Fruit fly (Drosophila melanogaster) whole organism, embryonic: Measurements from ENCODE around the gene CG13995.
A peak's percentile ranks its signal among the peaks of the same experiment; 100 is the strongest.

Experiments used
- CG10274 ChIP-seq: fragments of 200-800 bp; sonication (Bioruptor generic); optimal IDR thresholded peaks from 3 replicates; lab custom pipeline; 2017; ENCODE audit warnings: missing biosample characterization, mild to moderate bottlenecking, missing genetic modification characterization
- CG10366 ChIP-seq: fragments of 200-800 bp; sonication (Bioruptor generic); IDR thresholded peaks from 2 replicates; pipeline ENCODE4 v1.3.6; 2022; ENCODE audit warnings: missing biosample characterization, missing genetic modification characterization
- CG11696 ChIP-seq: fragments of 200-800 bp; sonication (Bioruptor generic); IDR thresholded peaks from 2 replicates; pipeline ENCODE4 v1.3.6; 2022; ENCODE audit warnings: missing biosample characterization, missing genetic modification characterization
- CG12942 ChIP-seq: fragments of 200-800 bp; sonication (Bioruptor generic); optimal IDR thresholded peaks from 3 replicates; lab custom pipeline; 2016; ENCODE audit warnings: missing biosample characterization, missing genetic modification characterization
- CG13424 ChIP-seq: fragments of 200-800 bp; sonication (Bioruptor generic); optimal IDR thresholded peaks from 2 replicates; lab custom pipeline; 2019; ENCODE audit warnings: missing biosample characterization, mild to moderate bottlenecking, missing genetic modification characterization, moderate library complexity
- CG15073 ChIP-seq: fragments of 200-800 bp; sonication (Bioruptor generic); optimal IDR thresholded peaks from 2 replicates; lab custom pipeline; 2016; ENCODE audit warnings: missing biosample characterization, missing genetic modification characterization
- CG15696 ChIP-seq: fragments of 200-800 bp; sonication (Bioruptor generic); optimal IDR thresholded peaks from 2 replicates; lab custom pipeline; 2019; ENCODE audit warnings: missing biosample characterization, mild to moderate bottlenecking, missing genetic modification characterization, moderate library complexity
- CG17612 ChIP-seq: fragments of 200-800 bp; sonication (Bioruptor generic); IDR thresholded peaks from 2 replicates; pipeline ENCODE4 v1.3.6; 2022; ENCODE audit warnings: missing biosample characterization, missing genetic modification characterization
- CG33213 ChIP-seq: fragments of 200-800 bp; sonication (Bioruptor generic); optimal IDR thresholded peaks from 3 replicates; lab custom pipeline; 2016; ENCODE audit warnings: missing biosample characterization, missing genetic modification characterization
- CG7987 ChIP-seq: fragments of 200-800 bp; sonication (Bioruptor generic); optimal IDR thresholded peaks from 2 replicates; lab custom pipeline; 2018; ENCODE audit warnings: missing biosample characterization, mild to moderate bottlenecking, missing genetic modification characterization, moderate library complexity
- CG9437 ChIP-seq: fragments of 200-800 bp; sonication (Bioruptor generic); optimal IDR thresholded peaks from 2 replicates; lab custom pipeline; 2018; ENCODE audit warnings: missing biosample characterization, mild to moderate bottlenecking, missing genetic modification characterization
- D ChIP-seq, 2 experiments: fragments of 200-800 bp in 1 of 2; fragments of >200 bp in 1 of 2; sonication (Bioruptor generic) in 1 of 2; optimal IDR thresholded peaks; 2 replicates in 1 of 2; 3 replicates in 1 of 2; lab custom pipeline; 2017; ENCODE audit warnings: mild to moderate bottlenecking in 1 of 2, missing biosample characterization in 1 of 2, missing genetic modification characterization in 1 of 2, missing genetic modification reagents in 1 of 2
- E2f1 ChIP-seq: fragments of 200-800 bp; sonication (Bioruptor generic); IDR thresholded peaks from 2 replicates; pipeline ENCODE4 v1.3.6; 2022; ENCODE audit warnings: missing biosample characterization, missing genetic modification characterization
- ERR ChIP-seq: fragments of 200-800 bp; sonication (Bioruptor generic); optimal IDR thresholded peaks from 2 replicates; lab custom pipeline; 2016; ENCODE audit warnings: missing biosample characterization, missing genetic modification characterization
- Ets97D ChIP-seq: fragments of 200-800 bp; sonication (Bioruptor generic); optimal IDR thresholded peaks from 3 replicates; lab custom pipeline; 2016; ENCODE audit warnings: missing biosample characterization, missing genetic modification characterization
- Hey ChIP-seq: fragments of 200-800 bp; sonication (Bioruptor generic); optimal IDR thresholded peaks from 3 replicates; lab custom pipeline; 2018; ENCODE audit warnings: missing biosample characterization, mild to moderate bottlenecking, missing genetic modification characterization
- Jarid2 ChIP-seq: fragments of 200-800 bp; sonication (Bioruptor generic); optimal IDR thresholded peaks from 3 replicates; lab custom pipeline; 2017; ENCODE audit warnings: mild to moderate bottlenecking, missing biosample characterization, missing genetic modification reagents, missing genetic modification characterization
- Med ChIP-seq: fragments of 200-800 bp; sonication (Bioruptor generic); peaks from one replicate; lab custom pipeline; 2016; ENCODE audit warnings: missing biosample characterization, missing genetic modification characterization, mild to moderate bottlenecking, inconsistent platforms, moderate library complexity
- Myb ChIP-seq: fragments of 200-800 bp; sonication (Bioruptor generic); optimal IDR thresholded peaks from 2 replicates; lab custom pipeline; 2016; ENCODE audit warnings: missing biosample characterization, missing genetic modification characterization
- Nf-YB ChIP-seq: fragments of 200-800 bp; sonication (Bioruptor generic); optimal IDR thresholded peaks from 3 replicates; lab custom pipeline; 2019; ENCODE audit warnings: missing biosample characterization, mild to moderate bottlenecking, missing genetic modification characterization, moderate library complexity
- PHDP ChIP-seq: fragments of 200-800 bp; sonication (Bioruptor generic); optimal IDR thresholded peaks from 3 replicates; lab custom pipeline; 2018; ENCODE audit warnings: missing biosample characterization, mild to moderate bottlenecking, missing genetic modification characterization, moderate library complexity
- Rfx ChIP-seq: fragments of 200-800 bp; sonication (Bioruptor generic); IDR thresholded peaks from 2 replicates; pipeline ENCODE4 v1.3.6; 2022; ENCODE audit warnings: missing biosample characterization, missing genetic modification characterization
- Ssrp ChIP-seq: fragments of 200-800 bp; sonication (Bioruptor generic); optimal IDR thresholded peaks from 2 replicates; lab custom pipeline; 2018; ENCODE audit warnings: missing biosample characterization, mild to moderate bottlenecking, missing genetic modification characterization, moderate library complexity
- TFAM ChIP-seq: fragments of 200-800 bp; sonication (Bioruptor generic); optimal IDR thresholded peaks from 2 replicates; lab custom pipeline; 2017; ENCODE audit warnings: missing biosample characterization, missing genetic modification characterization, inconsistent platforms
- ato ChIP-seq: fragments of 200-800 bp; sonication (Bioruptor generic); IDR thresholded peaks from 2 replicates; pipeline ENCODE4 v1.3.6; 2022; ENCODE audit warnings: missing biosample characterization, missing genetic modification characterization; ENCODE audit not compliant: partially characterized antibody
- bab2 ChIP-seq: fragments of 200-800 bp; sonication (Bioruptor generic); optimal IDR thresholded peaks from 2 replicates; lab custom pipeline; 2016; ENCODE audit warnings: missing biosample characterization, missing genetic modification characterization
- bsh ChIP-seq, 2 experiments: fragments of 200-800 bp; sonication (Bioruptor generic); optimal IDR thresholded peaks; 2 replicates each; lab custom pipeline; 2017 to 2018; ENCODE audit warnings: mild to moderate bottlenecking in 2 of 2, missing biosample characterization in 2 of 2, missing genetic modification characterization in 2 of 2, moderate library complexity in 1 of 2
- dimm ChIP-seq: fragments of 200-800 bp; sonication (Bioruptor generic); IDR thresholded peaks from 2 replicates; pipeline ENCODE4 v1.3.6; 2022; ENCODE audit warnings: missing biosample characterization, missing genetic modification characterization
- dpn ChIP-seq, 2 experiments: fragments of 200-800 bp; sonication (Bioruptor generic); optimal IDR thresholded peaks; 3 replicates each; lab custom pipeline; 2016; ENCODE audit warnings: missing biosample characterization in 2 of 2, missing genetic modification characterization in 2 of 2
- dysf ChIP-seq: fragments of 200-800 bp; sonication (Bioruptor generic); IDR thresholded peaks from 3 replicates; pipeline ENCODE4 v1.3.6; 2022; ENCODE audit warnings: missing biosample characterization, missing genetic modification characterization
- fu2 ChIP-seq: fragments of 200-800 bp; sonication (Bioruptor generic); optimal IDR thresholded peaks from 2 replicates; lab custom pipeline; 2016; ENCODE audit warnings: missing biosample characterization, missing genetic modification characterization
- gfzf ChIP-seq: fragments of 200-800 bp; sonication (Bioruptor generic); optimal IDR thresholded peaks from 2 replicates; lab custom pipeline; 2016; ENCODE audit warnings: missing biosample characterization, mild to moderate bottlenecking, missing genetic modification characterization, moderate library complexity
- gsb-n ChIP-seq: fragments of 200-800 bp; sonication (Bioruptor generic); optimal IDR thresholded peaks from 3 replicates; lab custom pipeline; 2018; ENCODE audit warnings: missing biosample characterization, mild to moderate bottlenecking, missing genetic modification characterization
- ham ChIP-seq: fragments of 200-800 bp; sonication (Bioruptor generic); IDR thresholded peaks from 2 replicates; pipeline ENCODE4 v1.3.6; 2022; ENCODE audit warnings: missing biosample characterization, missing genetic modification characterization
- hbn ChIP-seq: fragments of 200-800 bp; sonication (Bioruptor generic); IDR thresholded peaks from 2 replicates; pipeline ENCODE4 v1.3.6; 2022; ENCODE audit warnings: missing biosample characterization, missing genetic modification characterization; ENCODE audit not compliant: partially characterized antibody
- hth ChIP-seq: fragments of >200 bp; optimal IDR thresholded peaks from 2 replicates; lab custom pipeline; 2017; ENCODE audit warnings: inconsistent platforms
- lola ChIP-seq, 3 experiments: fragments of >200 bp in 2 of 3; fragments of 200-800 bp in 1 of 3; sonication (Bioruptor generic) in 1 of 3; optimal IDR thresholded peaks; 2 replicates each; lab custom pipeline; 2017 to 2019; ENCODE audit warnings: missing biosample characterization in 3 of 3, missing genetic modification characterization in 3 of 3, mild to moderate bottlenecking in 1 of 3, moderate library complexity in 1 of 3
- lov ChIP-seq, 2 experiments: fragments of 200-800 bp in 1 of 2; fragments of >200 bp in 1 of 2; sonication (Bioruptor generic) in 1 of 2; IDR thresholded peaks in 1 of 2; optimal IDR thresholded peaks in 1 of 2; 2 replicates in 1 of 2; 3 replicates in 1 of 2; pipeline versions ENCODE4 v1.3.6 to Lab custom; 2017 to 2022; ENCODE audit warnings: missing biosample characterization in 1 of 2, missing genetic modification characterization in 1 of 2
- p53 ChIP-seq: fragments of 200-800 bp; sonication (Bioruptor generic); optimal IDR thresholded peaks from 2 replicates; lab custom pipeline; 2016; ENCODE audit warnings: missing biosample characterization, missing genetic modification characterization
- pzg ChIP-seq: fragments of 200-800 bp; sonication (Bioruptor generic); optimal IDR thresholded peaks from 3 replicates; lab custom pipeline; 2018; ENCODE audit warnings: missing biosample characterization, mild to moderate bottlenecking, missing genetic modification characterization, moderate library complexity
- run ChIP-seq: fragments of 200-800 bp; sonication (Bioruptor generic); optimal IDR thresholded peaks from 3 replicates; lab custom pipeline; 2018; ENCODE audit warnings: missing biosample characterization, mild to moderate bottlenecking, missing genetic modification characterization
- salm ChIP-seq: fragments of 200-800 bp; sonication (Bioruptor generic); optimal IDR thresholded peaks from 2 replicates; lab custom pipeline; 2018; ENCODE audit warnings: missing biosample characterization, mild to moderate bottlenecking, missing genetic modification characterization
- seq ChIP-seq: fragments of 200-800 bp; sonication (Bioruptor generic); IDR thresholded peaks from 2 replicates; pipeline ENCODE4 v1.3.6; 2022; ENCODE audit warnings: missing biosample characterization, missing genetic modification characterization
- sim ChIP-seq: fragments of 200-800 bp; sonication (Bioruptor generic); IDR thresholded peaks from 2 replicates; pipeline ENCODE4 v1.3.6; 2022; ENCODE audit warnings: missing biosample characterization, missing genetic modification characterization
- so ChIP-seq: fragments of 200-800 bp; sonication (Bioruptor generic); IDR thresholded peaks from 3 replicates; pipeline ENCODE4 v1.3.6; 2022; ENCODE audit warnings: missing biosample characterization, missing genetic modification characterization
- tio ChIP-seq: fragments of 200-800 bp; sonication (Bioruptor generic); optimal IDR thresholded peaks from 2 replicates; lab custom pipeline; 2017; ENCODE audit warnings: missing biosample characterization, missing genetic modification characterization, inconsistent platforms
- unc-4 ChIP-seq: fragments of 200-800 bp; sonication (Bioruptor generic); IDR thresholded peaks from 2 replicates; pipeline ENCODE4 v1.3.6; 2022; ENCODE audit warnings: missing biosample characterization, missing genetic modification characterization; ENCODE audit not compliant: partially characterized antibody

Gene CG13995

dm6 chr2L:6062382-6063082 is 8.4 kb downstream of the CG13995 start, which contains the start of the genes ND-51 and CG13994 (continued):
- TF ChIP-seq CG9437 (GFP tag; lab: Kevin White, UChicago) (peak; percentile 55), dimm (peak; percentile 55; the same call in 1 of the 2 replicates), fu2 (peak; percentile 83), run (tag; lab: Kevin White, UChicago) (peak; percentile 58), CG7987 (GFP tag; lab: Kevin White, UChicago) (peak; percentile 20), salm (tag; lab: Kevin White, UChicago) (peak; percentile 35), dysf (GFP tag; lab: Robert Waterston, UW) (peak; percentile 84), ERR (peak; percentile 83), hth (no peak), p53 (GFP tag; lab: Kevin White, UChicago) (peak; percentile 72), D (optimal IDR thresholded peaks at IDR 0.05; lab: Kevin White, UChicago) (no peak), D (GFP tag; optimal IDR thresholded peaks at IDR 0.05; lab: Kevin White, UChicago) (peak; percentile 66), CG13424 (peak; percentile 82), CG17612 (0 out of 2 replicates have a peak, but pooled peaks have one; percentile 33), PHDP (tag; lab: Kevin White, UChicago) (peak; percentile 73), hbn (GFP tag; lab: Robert Waterston, UW) (no peak), CG10366 (GFP tag; lab: Robert Waterston, UW) (peak; percentile 77), pzg (GFP tag; lab: Kevin White, UChicago) (peak; percentile 81), CG33213 (GFP tag; lab: Kevin White, UChicago) (peak; percentile 77), gsb-n (tag; lab: Kevin White, UChicago) (no peak), Ets97D (GFP tag; lab: Kevin White, UChicago) (peak; percentile 93), gfzf (peak; percentile 73), lov (optimal IDR thresholded peaks at IDR 0.05; lab: Kevin White, UChicago) (no peak), lov (GFP tag; IDR thresholded peaks at IDR 0.05; lab: Robert Waterston, UW) (peak; percentile 64; the same call in 1 of the 3 replicates), tio (no peak), Rfx (GFP tag; lab: Robert Waterston, UW) (peak; percentile 88), unc-4 (GFP tag; lab: Robert Waterston, UW) (peak; percentile 53), CG11696 (GFP tag; lab: Robert Waterston, UW) (0 out of 2 replicates have a peak, but pooled peaks have one; percentile 16), Nf-YB (GFP tag; lab: Kevin White, UChicago) (peak; percentile 53), lola (GFP tag; optimal IDR thresholded peaks at IDR 0.05; lab: Kevin White, UChicago) (peak in 1 of 3 experiments; percentile 79), so (GFP tag; lab: Robert Waterston, UW) (peak; percentile 75; the same call in 1 of the 3 replicates), Myb (GFP tag; lab: Kevin White, UChicago) (peak; percentile 68), CG15696 (tag; lab: Kevin White, UChicago) (peak; percentile 83), ato (GFP tag; lab: Robert Waterston, UW) (no peak), TFAM (GFP tag; lab: Kevin White, UChicago) (no peak), Med (peak; percentile 98), Hey (tag; lab: Kevin White, UChicago) (peak; percentile 49), CG10274 (GFP tag; lab: Kevin White, UChicago) (peak; percentile 17), CG12942 (GFP tag; lab: Kevin White, UChicago) (peak; percentile 76), CG15073 (GFP tag; lab: Kevin White, UChicago) (no peak), Ssrp (peak; percentile 82), E2f1 (peak; percentile 75), sim (GFP tag; lab: Robert Waterston, UW) (0 out of 2 replicates have a peak, but pooled peaks have one; percentile 16), seq (GFP tag; lab: Robert Waterston, UW) (peak; percentile 42; the same call in 1 of the 2 replicates), dpn (GFP tag; optimal IDR thresholded peaks at IDR 0.05; lab: Kevin White, UChicago) (peak; percentile 84 to 87), bsh (GFP tag; optimal IDR thresholded peaks at IDR 0.05; lab: Kevin White, UChicago) (peak; percentile 5 to 82), bab2 (GFP tag; lab: Kevin White, UChicago) (peak; percentile 91), Jarid2 (GFP tag; lab: Kevin White, UChicago) (no peak), ham (no peak)
